Fruit fly (Drosophila melanogaster): ENCODE data around the gene kmg.

DNA sequence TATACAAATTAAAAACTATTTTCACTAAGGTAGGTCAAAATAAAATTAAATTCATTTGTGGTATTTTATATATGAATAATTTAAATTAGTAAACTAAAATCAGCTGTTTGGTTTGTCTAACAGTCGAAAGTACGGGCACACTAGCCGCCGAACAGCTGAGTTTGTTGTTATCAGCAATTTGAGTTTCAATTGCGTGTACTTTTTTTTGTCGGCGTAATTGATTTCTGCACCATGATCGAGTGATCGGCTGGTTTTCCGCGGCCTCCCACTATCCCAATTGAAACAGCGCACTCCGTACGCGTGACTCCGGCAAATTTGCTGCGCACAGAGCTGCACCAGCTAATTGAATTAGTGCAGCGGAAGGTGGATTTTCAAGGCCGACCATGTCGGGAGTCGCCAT is 18.8 kb downstream of the kmg start, which contains the start of gene Alg7:
- TF ChIP-seq foxo (GFP tag; optimal IDR thresholded peaks at IDR 0.05) (no peak), sv (GFP tag; optimal IDR thresholded peaks at IDR 0.05) (no peak)
